Fruit fly (Drosophila melanogaster) whole organism: ENCODE results near the gene Asator.

ENCODE experiments used
- CG8478 ChIP-seq: fragments of >200 bp; optimal IDR thresholded peaks from 2 replicates; lab custom pipeline; 2018; ENCODE audit warnings: inconsistent platforms
- Dll ChIP-seq: fragments of >200 bp; optimal IDR thresholded peaks from 2 replicates; lab custom pipeline; 2017
- EcR ChIP-seq, 2 experiments: fragments of >200 bp; optimal IDR thresholded peaks; 2 replicates each; lab custom pipeline; 2017; ENCODE audit warnings: missing biosample characterization in 2 of 2, missing genetic modification characterization in 2 of 2, missing genetic modification reagents in 2 of 2
- pan ChIP-seq: fragments of >200 bp; optimal IDR thresholded peaks from 2 replicates; lab custom pipeline; 2017
- psq ChIP-seq: fragments of >200 bp; optimal IDR thresholded peaks from 2 replicates; lab custom pipeline; 2017
- usp ChIP-seq: fragments of >200 bp; optimal IDR thresholded peaks from 2 replicates; lab custom pipeline; 2017; ENCODE audit warnings: missing biosample characterization, missing genetic modification characterization, mixed read lengths

DNA sequence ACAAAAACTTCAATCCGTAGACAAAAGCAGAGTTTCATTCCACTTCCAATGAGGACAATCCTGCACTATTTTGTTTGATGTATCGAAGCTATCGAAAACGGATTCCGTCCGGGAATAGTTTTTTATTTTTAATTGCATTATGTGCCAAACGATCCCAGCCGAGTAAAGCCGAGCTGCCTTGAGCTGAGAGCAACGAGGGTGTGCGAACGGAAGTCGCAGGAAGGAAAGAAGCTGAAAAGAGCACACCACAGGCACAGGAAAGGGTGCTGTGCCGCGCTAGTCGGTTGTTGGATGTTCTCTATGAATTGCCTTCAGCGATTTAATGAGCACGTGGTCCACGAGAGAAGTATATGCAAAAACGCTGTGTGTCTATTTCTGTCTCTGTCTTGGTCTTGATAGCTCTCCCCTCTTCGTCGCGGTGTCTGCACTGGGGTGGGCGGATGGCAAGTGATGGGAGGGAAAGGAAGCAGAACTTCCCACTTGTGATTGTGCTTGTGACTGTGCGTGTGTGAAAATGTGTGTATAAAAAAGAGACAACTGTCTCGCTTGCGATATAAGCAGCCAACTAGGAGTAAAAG lies 13.8 kb upstream of the Asator start:
- TF ChIP-seq psq (lab: Kevin White, UChicago), result no peak
- no peak for TF ChIP-seq Dll (lab: Kevin White, UChicago)
- TF ChIP-seq usp (GFP tag; lab: Kevin White, UChicago), result no peak
- no peak for TF ChIP-seq pan (lab: Kevin White, UChicago)
- no peak for TF ChIP-seq EcR (GFP tag; optimal IDR thresholded peaks at IDR 0.05; lab: Kevin White, UChicago)
- TF ChIP-seq CG8478, result no peak
